Worm (Caenorhabditis elegans) whole organism, L4 larva: ENCODE measurements around the gene cchl-1.

Source experiments
- aha-1 ChIP-seq: fragments of 150-350 bp; peaks from one replicate; lab custom pipeline; 2014; ENCODE audit warnings: missing biosample characterization, missing genetic modification characterization
- lin-29 ChIP-seq: fragments of 200-800 bp; sonication (Bioruptor generic); IDR thresholded peaks from 2 replicates; pipeline ENCODE4 v1.3.6; 2022; ENCODE audit warnings: missing genetic modification reagents, missing genetic modification characterization, missing compliant biosample characterization
- nhr-102 ChIP-seq: sonication (generic microtip); optimal IDR thresholded peaks from 2 replicates; lab custom pipeline; 2016; ENCODE audit warnings: mild to moderate bottlenecking, missing genetic modification characterization, moderate library complexity, missing compliant biosample characterization

The cchl-1 gene

DNA sequence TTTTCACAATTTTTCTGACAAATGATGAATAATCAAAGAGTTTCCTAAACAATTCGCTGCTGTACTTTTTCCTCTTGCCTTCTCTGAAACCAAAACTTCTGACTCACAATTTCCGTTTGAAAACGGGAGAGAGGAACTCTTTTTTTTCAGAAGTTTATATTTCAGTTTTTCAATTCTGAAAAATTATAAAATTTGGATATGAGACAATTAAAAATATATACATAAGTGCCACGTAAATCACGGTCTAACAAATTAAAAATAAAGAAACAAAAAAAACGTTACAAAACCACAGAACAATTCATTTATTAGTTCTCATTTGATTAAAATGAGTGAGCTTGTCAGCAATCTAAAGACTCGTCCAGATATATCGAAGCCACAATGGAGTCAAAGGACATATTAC, 50.5 kb downstream of the cchl-1 start, which contains the start of gene sfxn-1.2:
Gene sfxn-1.2, plus strand, starts transcription at position 301 of the 400 bp plus-strand sequence.
- no peak for TF ChIP-seq lin-29 (GFP tag; lab: Robert Waterston, UW)
- TF ChIP-seq aha-1 (tag; lab: Kevin White, UChicago), result peak; percentile 35
- TF ChIP-seq nhr-102 (tag; lab: Kevin White, UChicago), result no peak
